Fruit fly (Drosophila melanogaster): ENCODE measurements around the gene CG14629.

The CG14629 gene

dm6 chrX:1033066-1033465, 18.3 kb upstream of the CG14629 start:
- TF ChIP-seq bab1 (GFP tag; optimal IDR thresholded peaks at IDR 0.05) (peak; percentile 78), Crg-1 (GFP tag; optimal IDR thresholded peaks at IDR 0.05) (peak; percentile 38), cnc (optimal IDR thresholded peaks at IDR 0.05) (no peak), toe (GFP tag; optimal IDR thresholded peaks at IDR 0.05) (peak; percentile 45), CG1620 (GFP tag; optimal IDR thresholded peaks at IDR 0.05) (peak; percentile 63), CG5204 (GFP tag; optimal IDR thresholded peaks at IDR 0.05) (no peak), CG12768 (GFP tag; optimal IDR thresholded peaks at IDR 0.05) (no peak), Hr96 (GFP tag; optimal IDR thresholded peaks at IDR 0.05) (peak; percentile 49), CG7101 (tag; optimal IDR thresholded peaks at IDR 0.05) (peak; percentile 20), CG14711 (tag; optimal IDR thresholded peaks at IDR 0.05) (no peak), CG33017 (tag; optimal IDR thresholded peaks at IDR 0.05) (no peak), tj (GFP tag; optimal IDR thresholded peaks at IDR 0.05) (no peak), Clk (GFP tag; optimal IDR thresholded peaks at IDR 0.05) (no peak), Mnt (GFP tag; optimal IDR thresholded peaks at IDR 0.05) (peak; percentile 54), CG7045 (GFP tag; optimal IDR thresholded peaks at IDR 0.05) (no peak), ovo (GFP tag; optimal IDR thresholded peaks at IDR 0.05) (peak; percentile 43), pad (GFP tag; optimal IDR thresholded peaks at IDR 0.05) (peak; percentile 7), kay (GFP tag; ENCODE audit: borderline replicate concordance) (no peak), cic (GFP tag; optimal IDR thresholded peaks at IDR 0.05) (no peak), CG11617 (GFP tag; optimal IDR thresholded peaks at IDR 0.05) (no peak)

DNA sequence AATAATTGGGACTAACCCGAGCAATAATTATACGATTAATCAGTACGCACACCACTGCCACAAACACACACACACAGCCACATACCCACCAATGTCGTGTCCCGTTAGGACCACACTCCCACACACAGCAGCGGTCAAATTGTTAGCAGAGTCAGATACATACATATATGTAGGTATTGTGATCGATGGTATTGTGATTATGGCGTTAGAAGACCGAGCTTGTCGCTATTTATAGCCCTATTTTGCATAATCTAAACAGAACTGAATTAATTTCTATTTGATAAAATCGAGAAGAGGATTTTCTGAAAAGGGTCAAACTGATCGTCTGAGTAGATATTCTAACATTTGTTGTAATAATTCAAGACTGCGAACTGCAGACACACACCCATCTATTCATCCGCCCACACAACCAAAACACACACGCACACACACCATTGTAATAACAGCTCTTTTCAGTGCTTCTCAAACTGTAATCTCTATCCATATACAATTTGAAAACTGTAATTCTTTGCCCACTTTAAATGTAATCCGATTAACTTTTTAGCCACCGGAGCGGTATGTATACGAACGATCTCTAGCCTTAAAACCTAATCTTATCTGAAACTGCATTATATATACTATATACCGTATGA, 9.8 kb upstream of the CG14629 start:
- no peak for TF ChIP-seq Clk (GFP tag; optimal IDR thresholded peaks at IDR 0.05)
- no peak for TF ChIP-seq cic (GFP tag; optimal IDR thresholded peaks at IDR 0.05)
- TF ChIP-seq Crg-1 (GFP tag; optimal IDR thresholded peaks at IDR 0.05), result peak; percentile 35
- no peak for TF ChIP-seq bab1 (GFP tag; optimal IDR thresholded peaks at IDR 0.05)
- TF ChIP-seq CG33017 (tag; optimal IDR thresholded peaks at IDR 0.05), result no peak
- TF ChIP-seq Mnt (GFP tag; optimal IDR thresholded peaks at IDR 0.05), result peak; percentile 15
- TF ChIP-seq CG7045 (GFP tag; optimal IDR thresholded peaks at IDR 0.05), result no peak
- TF ChIP-seq pad (GFP tag; optimal IDR thresholded peaks at IDR 0.05), result peak; percentile 32
- TF ChIP-seq ovo (GFP tag; optimal IDR thresholded peaks at IDR 0.05), result peak; percentile 83
- TF ChIP-seq CG5204 (GFP tag; optimal IDR thresholded peaks at IDR 0.05), result no peak
- no peak for TF ChIP-seq CG11617 (GFP tag; optimal IDR thresholded peaks at IDR 0.05)
- TF ChIP-seq CG7101 (tag; optimal IDR thresholded peaks at IDR 0.05), result peak; percentile 21
- TF ChIP-seq CG12768 (GFP tag; optimal IDR thresholded peaks at IDR 0.05), result no peak

- no peak for TF ChIP-seq Hr96 (GFP tag; optimal IDR thresholded peaks at IDR 0.05)
- TF ChIP-seq CG14711 (tag; optimal IDR thresholded peaks at IDR 0.05), result no peak
- TF ChIP-seq Crg-1 (GFP tag; optimal IDR thresholded peaks at IDR 0.05), result no peak
Observed at dm6 chrX:1045924-1046323, 5.4 kb upstream of the CG14629 start, which contains the start of gene CG42259. Gene CG42259 (plus strand): TSS chrX:1046224.

- TF ChIP-seq toe (GFP tag; optimal IDR thresholded peaks at IDR 0.05), result no peak
- no peak for TF ChIP-seq pad (GFP tag; optimal IDR thresholded peaks at IDR 0.05)
- no peak for TF ChIP-seq cnc (optimal IDR thresholded peaks at IDR 0.05)
Observed at dm6 chrX:1047695-1048094, 3.6 kb upstream of the CG14629 start.

- TF ChIP-seq CG5204 (GFP tag; optimal IDR thresholded peaks at IDR 0.05) (no peak), toe (GFP tag; optimal IDR thresholded peaks at IDR 0.05) (no peak), bab1 (GFP tag; optimal IDR thresholded peaks at IDR 0.05) (no peak), Crg-1 (GFP tag; optimal IDR thresholded peaks at IDR 0.05) (no peak), Clk (GFP tag; optimal IDR thresholded peaks at IDR 0.05) (no peak), cic (GFP tag; optimal IDR thresholded peaks at IDR 0.05) (no peak)
Observed at dm6 chrX:1050617-1051250, 591 bp upstream of the CG14629 start.

dm6 chrX:1052684-1053389, 1.5 kb downstream of the CG14629 start:
- TF ChIP-seq CG7045 (GFP tag; optimal IDR thresholded peaks at IDR 0.05) (no peak), CG1620 (GFP tag; optimal IDR thresholded peaks at IDR 0.05) (no peak), CG7101 (tag; optimal IDR thresholded peaks at IDR 0.05) (peak; percentile 37), CG5204 (GFP tag; optimal IDR thresholded peaks at IDR 0.05) (no peak), CG14711 (tag; optimal IDR thresholded peaks at IDR 0.05) (peak; percentile 0), CG12768 (GFP tag; optimal IDR thresholded peaks at IDR 0.05) (no peak), tj (GFP tag; optimal IDR thresholded peaks at IDR 0.05) (peak; percentile 13), CG11617 (GFP tag; optimal IDR thresholded peaks at IDR 0.05) (peak; percentile 23), Hr96 (GFP tag; optimal IDR thresholded peaks at IDR 0.05) (no peak), CG33017 (tag; optimal IDR thresholded peaks at IDR 0.05) (peak; percentile 25)

DNA sequence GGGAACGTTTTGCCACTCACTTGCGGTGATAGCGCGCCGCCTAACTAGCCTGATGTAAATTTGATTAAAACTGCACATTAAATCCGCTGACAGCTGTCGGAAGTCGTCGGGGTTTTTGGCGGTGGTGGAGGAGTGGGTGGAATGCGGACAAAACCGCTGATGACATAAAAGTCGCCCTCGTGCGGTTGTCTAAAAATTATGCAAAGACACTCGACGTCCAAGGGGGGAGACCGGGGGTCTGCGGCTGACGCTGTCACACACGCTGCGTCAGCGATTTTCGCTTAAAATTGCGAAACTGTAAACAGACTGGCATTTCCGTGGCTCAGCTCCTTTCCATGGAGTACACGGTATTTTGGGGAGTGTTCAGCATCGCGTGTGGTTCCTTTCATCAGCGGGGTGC, 5.0 kb downstream of the CG14629 start:
- TF ChIP-seq tj (GFP tag; optimal IDR thresholded peaks at IDR 0.05) (peak; percentile 92), bab1 (GFP tag; optimal IDR thresholded peaks at IDR 0.05) (no peak), CG33017 (tag; optimal IDR thresholded peaks at IDR 0.05) (no peak)
